Worm (Caenorhabditis elegans): Measurements from ENCODE around the gene C54D10.9.

DNA sequence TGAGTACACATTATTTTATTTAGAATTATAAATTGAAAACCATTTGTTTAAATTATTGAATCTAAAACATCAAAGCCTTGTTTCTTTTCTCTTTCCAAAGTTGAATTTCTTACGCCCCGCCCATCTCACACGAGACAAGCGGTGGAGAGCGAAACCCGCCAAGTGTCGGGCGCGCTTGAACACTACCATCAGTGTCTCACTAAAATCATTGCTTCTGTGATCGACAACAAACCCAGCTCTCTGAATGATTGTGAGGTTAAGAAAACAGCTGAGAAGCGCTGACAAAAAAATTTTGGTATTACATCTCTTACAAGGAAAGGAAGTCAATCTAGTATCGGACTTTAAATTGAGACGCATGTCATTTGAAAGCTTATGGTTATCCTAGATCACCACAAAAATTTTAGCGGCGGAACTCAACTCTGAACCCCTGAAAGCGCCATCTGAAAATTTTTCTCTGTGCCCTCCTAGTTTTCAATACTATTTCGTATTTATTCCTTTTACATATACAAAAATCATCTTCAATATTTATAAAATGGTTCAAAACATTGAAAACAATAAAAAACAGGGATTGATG is 44.2 kb downstream of the C54D10.9 start:
- TF ChIP-seq ceh-2 (tag; optimal IDR thresholded peaks at IDR 0.05) = no peak
- no peak for TF ChIP-seq tbx-2 (tag; optimal IDR thresholded peaks at IDR 0.05)
- TF ChIP-seq dve-1 (tag; optimal IDR thresholded peaks at IDR 0.05) = no peak
- no peak for TF ChIP-seq pros-1 (tag; optimal IDR thresholded peaks at IDR 0.05)
- no peak for TF ChIP-seq fkh-10 (GFP tag; optimal IDR thresholded peaks at IDR 0.05)

Measured in whole organism, late embryonic.